Worm (Caenorhabditis elegans) whole organism, late embryonic: ENCODE measurements around the gene F07C6.6.

Experiments
- C38D4.7 ChIP-seq: fragments of 200-800 bp; sonication (Bioruptor generic); optimal IDR thresholded peaks from 2 replicates; lab custom pipeline; 2018; ENCODE audit warnings: mild to moderate bottlenecking, missing genetic modification characterization, moderate library complexity, missing compliant biosample characterization
- K02D7.2 ChIP-seq: sonication (generic microtip); optimal IDR thresholded peaks from 2 replicates; lab custom pipeline; 2017; ENCODE audit warnings: mild to moderate bottlenecking, missing genetic modification characterization, missing compliant biosample characterization
- ama-1 ChIP-seq: fragments of 150-350 bp; optimal IDR thresholded peaks from 2 replicates; lab custom pipeline; 2014
- ceh-18 ChIP-seq: sonication (generic microtip); optimal IDR thresholded peaks from 2 replicates; lab custom pipeline; 2016; ENCODE audit warnings: missing genetic modification characterization, missing compliant biosample characterization
- ceh-19 ChIP-seq: fragments of 200-800 bp; sonication (Bioruptor generic); optimal IDR thresholded peaks from 2 replicates; lab custom pipeline; 2018; ENCODE audit warnings: mild to moderate bottlenecking, missing genetic modification characterization, missing compliant biosample characterization
- ceh-2 ChIP-seq: sonication (generic microtip); optimal IDR thresholded peaks from 2 replicates; lab custom pipeline; 2016; ENCODE audit warnings: missing genotype, missing genetic modification characterization, missing compliant biosample characterization
- ceh-22 ChIP-seq: sonication (generic microtip); optimal IDR thresholded peaks from 2 replicates; lab custom pipeline; 2017; ENCODE audit warnings: missing biosample characterization, missing genetic modification characterization
- ceh-24 ChIP-seq: sonication (generic microtip); optimal IDR thresholded peaks from 2 replicates; lab custom pipeline; 2016; ENCODE audit warnings: mild to moderate bottlenecking, missing genetic modification characterization, missing compliant biosample characterization
- ceh-34 ChIP-seq: sonication (generic microtip); optimal IDR thresholded peaks from 2 replicates; lab custom pipeline; 2016; ENCODE audit warnings: mild to moderate bottlenecking, missing genetic modification characterization, missing compliant biosample characterization
- ceh-45 ChIP-seq: fragments of 200-800 bp; sonication (Bioruptor generic); IDR thresholded peaks from 2 replicates; pipeline ENCODE4 v1.3.6; 2022; ENCODE audit warnings: missing genetic modification reagents, missing genetic modification characterization, missing compliant biosample characterization
- ceh-48 ChIP-seq: sonication (generic microtip); optimal IDR thresholded peaks from 2 replicates; lab custom pipeline; 2016; ENCODE audit warnings: missing genetic modification characterization, inconsistent platforms, missing compliant biosample characterization
- ceh-9 ChIP-seq: sonication (generic microtip); optimal IDR thresholded peaks from 2 replicates; lab custom pipeline; 2016; ENCODE audit warnings: mild to moderate bottlenecking, missing genetic modification characterization, inconsistent platforms, missing compliant biosample characterization
- dve-1 ChIP-seq: sonication (generic microtip); optimal IDR thresholded peaks from 2 replicates; lab custom pipeline; 2017; ENCODE audit warnings: antibody characterized with exemption, mild to moderate bottlenecking, missing genetic modification characterization, missing compliant biosample characterization
- elt-4 ChIP-seq: sonication (generic microtip); optimal IDR thresholded peaks from 2 replicates; lab custom pipeline; 2016; ENCODE audit warnings: missing genetic modification characterization, missing compliant biosample characterization
- ets-4 ChIP-seq: sonication (generic microtip); optimal IDR thresholded peaks from 2 replicates; lab custom pipeline; 2016; ENCODE audit warnings: missing genetic modification characterization, missing compliant biosample characterization
- gmeb-2 ChIP-seq: sonication (generic microtip); optimal IDR thresholded peaks from 2 replicates; lab custom pipeline; 2016; ENCODE audit warnings: missing genetic modification characterization, inconsistent platforms, missing compliant biosample characterization
- hlh-15 ChIP-seq: sonication (generic microtip); optimal IDR thresholded peaks from 2 replicates; lab custom pipeline; 2016; ENCODE audit warnings: missing genetic modification characterization, missing compliant biosample characterization
- hlh-6 ChIP-seq: sonication (generic microtip); optimal IDR thresholded peaks from 2 replicates; lab custom pipeline; 2016; ENCODE audit warnings: missing genotype, missing genetic modification characterization, missing compliant biosample characterization
- hlh-8 ChIP-seq: sonication (generic microtip); optimal IDR thresholded peaks from 2 replicates; lab custom pipeline; 2016; ENCODE audit warnings: missing genotype, missing genetic modification characterization, missing compliant biosample characterization
- lin-11 ChIP-seq: fragments of 200-800 bp; sonication (Bioruptor generic); optimal IDR thresholded peaks from 2 replicates; lab custom pipeline; 2018; ENCODE audit warnings: mild to moderate bottlenecking, missing genetic modification characterization, missing compliant biosample characterization
- madf-2 ChIP-seq: sonication (generic microtip); optimal IDR thresholded peaks from 2 replicates; lab custom pipeline; 2017; ENCODE audit warnings: missing genetic modification characterization, missing compliant biosample characterization
- mec-3 ChIP-seq: sonication (generic microtip); optimal IDR thresholded peaks from 2 replicates; lab custom pipeline; 2016; ENCODE audit warnings: borderline replicate concordance, missing genetic modification characterization, missing compliant biosample characterization
- npax-4 ChIP-seq: sonication (generic microtip); optimal IDR thresholded peaks from 2 replicates; lab custom pipeline; 2016; ENCODE audit warnings: missing genetic modification characterization, missing compliant biosample characterization
- odd-2 ChIP-seq: sonication (generic microtip); optimal IDR thresholded peaks from 2 replicates; lab custom pipeline; 2017; ENCODE audit warnings: antibody characterized with exemption, mild to moderate bottlenecking, missing genetic modification characterization, missing compliant biosample characterization
- pag-3 ChIP-seq: sonication (generic microtip); optimal IDR thresholded peaks from 2 replicates; lab custom pipeline; 2016; ENCODE audit warnings: missing compliant biosample characterization, missing genetic modification characterization, borderline replicate concordance
- pat-9 ChIP-seq: fragments of 200-800 bp; sonication (Bioruptor generic); optimal IDR thresholded peaks from 2 replicates; lab custom pipeline; 2018; ENCODE audit warnings: mild to moderate bottlenecking, missing genetic modification characterization, moderate library complexity, missing compliant biosample characterization
- pax-1 ChIP-seq: fragments of 150-350 bp; optimal IDR thresholded peaks from 2 replicates; lab custom pipeline; 2014; ENCODE audit warnings: missing biosample characterization, missing genetic modification characterization
- pha-2 ChIP-seq: sonication (generic microtip); optimal IDR thresholded peaks from 2 replicates; lab custom pipeline; 2017; ENCODE audit warnings: mild to moderate bottlenecking, missing genetic modification characterization, missing compliant biosample characterization
- pqm-1 ChIP-seq: sonication (generic microtip); optimal IDR thresholded peaks from 2 replicates; lab custom pipeline; 2016; ENCODE audit warnings: missing genetic modification characterization, missing compliant biosample characterization
- rnt-1 ChIP-seq: sonication (generic microtip); optimal IDR thresholded peaks from 2 replicates; lab custom pipeline; 2016; ENCODE audit warnings: missing genetic modification characterization, missing compliant biosample characterization
- sox-4 ChIP-seq: sonication (generic microtip); optimal IDR thresholded peaks from 2 replicates; lab custom pipeline; 2017; ENCODE audit warnings: mild to moderate bottlenecking, missing genetic modification characterization, inconsistent platforms, missing compliant biosample characterization
- syd-9 ChIP-seq: sonication (generic microtip); optimal IDR thresholded peaks from 2 replicates; lab custom pipeline; 2016; ENCODE audit warnings: mild to moderate bottlenecking, missing genetic modification characterization, moderate library complexity, missing compliant biosample characterization
- tbx-7 ChIP-seq: sonication (generic microtip); optimal IDR thresholded peaks from 2 replicates; lab custom pipeline; 2016; ENCODE audit warnings: missing genotype, missing genetic modification characterization, missing compliant biosample characterization
- unc-3 ChIP-seq, 2 experiments: fragments of 200-800 bp in 1 of 2; sonication (Bioruptor generic) in 1 of 2; sonication (generic microtip) in 1 of 2; conservative IDR thresholded peaks in 1 of 2; optimal IDR thresholded peaks in 1 of 2; 2 replicates each; pipeline versions ENCODE4 v1.3.6 to Lab custom; 2016 to 2022; ENCODE audit warnings: missing compliant biosample characterization in 2 of 2, missing genetic modification characterization in 2 of 2, missing genetic modification reagents in 1 of 2
- unc-55 ChIP-seq: sonication (generic microtip); optimal IDR thresholded peaks from 2 replicates; lab custom pipeline; 2017; ENCODE audit warnings: missing biosample characterization, missing genetic modification reagents, missing genetic modification characterization

Gene F07C6.6

DNA sequence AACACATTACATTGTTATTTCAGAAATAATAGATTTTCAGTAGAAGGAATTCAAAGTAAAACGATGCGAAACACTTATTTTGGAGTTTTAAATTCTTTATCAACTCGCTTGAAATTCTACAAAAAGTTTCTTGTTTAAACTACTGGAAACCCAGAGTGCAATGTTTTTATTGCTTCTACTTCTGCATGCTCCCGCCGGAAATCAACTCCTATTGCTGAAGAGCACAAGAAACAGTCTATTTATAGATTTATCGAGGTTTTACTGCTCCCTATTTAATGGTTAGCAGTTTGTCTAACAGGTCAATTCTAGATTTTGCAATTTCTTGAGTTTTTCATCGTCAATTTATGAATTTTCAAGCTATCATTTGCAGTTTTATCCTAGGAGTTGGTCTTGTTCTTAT is at the start of gene F07C6.6:
F07C6.6 (plus strand) TSS at position 301 of the 400 bp plus-strand sequence.
- TF ChIP-seq ceh-34 (no peak), pat-9 (no peak), ceh-45 (no peak), rnt-1 (tag; lab: Kevin White, UChicago) (no peak), pax-1 (tag; lab: Kevin White, UChicago) (no peak), unc-3 (GFP tag; conservative IDR thresholded peaks at IDR 0.05; lab: Robert Waterston, UW) (no peak), unc-3 (tag; optimal IDR thresholded peaks at IDR 0.05; lab: Kevin White, UChicago) (no peak), unc-55 (GFP tag; lab: Kevin White, UChicago) (no peak), ceh-48 (tag; lab: Kevin White, UChicago) (no peak), ceh-18 (no peak), lin-11 (tag; lab: Kevin White, UChicago) (no peak), odd-2 (tag; lab: Kevin White, UChicago) (no peak), elt-4 (tag; lab: Kevin White, UChicago) (no peak), syd-9 (tag; lab: Kevin White, UChicago) (no peak), ceh-9 (tag; lab: Kevin White, UChicago) (no peak), npax-4 (tag; lab: Kevin White, UChicago) (no peak), sox-4 (tag; lab: Kevin White, UChicago) (no peak), ceh-2 (tag; lab: Kevin White, UChicago) (no peak), mec-3 (no peak)

DNA sequence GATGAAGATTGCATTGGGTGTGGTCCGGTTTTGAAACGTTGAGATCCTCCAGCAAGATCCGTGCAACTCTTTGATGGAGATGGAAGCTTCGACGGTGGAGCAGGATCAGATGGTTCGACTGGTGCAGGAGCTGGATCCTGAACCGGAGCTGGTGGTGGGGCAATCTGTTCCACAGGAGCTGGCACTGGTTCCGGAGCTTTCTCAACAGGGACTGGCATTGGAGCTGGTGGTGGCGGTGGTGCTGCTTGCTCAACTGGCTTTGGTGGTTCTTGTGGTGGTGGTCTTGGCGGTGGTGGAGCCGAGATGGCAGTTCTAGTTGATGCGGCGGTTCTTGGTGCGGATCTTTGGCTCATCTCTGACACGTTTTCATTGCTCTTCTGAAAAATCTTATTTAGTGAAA is 48.9 kb upstream of the F07C6.6 start:
- TF ChIP-seq ama-1 (no peak), madf-2 (tag; lab: Kevin White, UChicago) (no peak), dve-1 (tag; lab: Kevin White, UChicago) (no peak), sox-4 (tag; lab: Kevin White, UChicago) (no peak)

DNA sequence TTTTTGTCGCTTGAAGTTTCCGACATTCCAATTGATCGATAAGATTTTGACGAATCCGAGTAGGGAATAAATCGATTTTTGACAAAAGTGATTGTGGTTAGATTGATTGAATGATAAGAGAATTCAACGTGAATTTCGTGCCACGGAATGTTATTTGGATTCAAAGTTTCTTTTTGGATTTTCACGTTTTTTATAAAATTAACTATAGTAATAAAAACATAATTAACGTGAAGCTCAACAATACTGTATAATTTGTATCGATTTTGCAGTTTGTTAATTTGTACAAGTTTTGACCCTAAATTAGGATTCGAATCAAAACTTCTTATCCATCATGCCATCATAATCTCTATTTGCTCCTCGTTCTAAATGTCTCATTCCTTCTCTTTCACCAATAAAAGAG is 47.9 kb upstream of the F07C6.6 start, which contains the start of gene C36H8.1:
C36H8.1 (minus strand) TSS at position 101 of the 400 bp plus-strand sequence.
- TF ChIP-seq hlh-15, result no peak
- no peak for TF ChIP-seq pha-2 (tag; lab: Kevin White, UChicago)
- no peak for TF ChIP-seq K02D7.2 (tag; lab: Kevin White, UChicago)
- TF ChIP-seq unc-55 (GFP tag; lab: Kevin White, UChicago), result no peak

DNA sequence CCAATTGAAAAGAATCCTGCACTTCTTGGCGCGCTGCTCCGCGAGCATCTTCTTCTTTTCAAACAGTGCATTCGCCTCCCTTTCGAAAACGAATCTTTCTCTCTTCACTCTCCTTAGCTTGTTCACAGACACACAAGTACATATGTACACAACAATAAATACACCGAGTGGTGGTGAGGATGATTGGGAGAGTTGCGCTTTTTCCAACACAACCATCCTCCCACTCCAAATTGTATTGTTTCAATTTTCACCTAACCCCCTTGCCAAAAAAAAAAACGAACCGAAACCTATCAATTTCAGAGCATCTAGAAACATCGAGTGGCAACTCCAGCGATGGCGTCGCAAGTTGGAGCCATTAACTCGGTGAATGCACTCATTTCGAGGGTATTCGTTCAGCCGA is 46.3 kb upstream of the F07C6.6 start, which contains the start of gene inx-6:
inx-6 (plus strand) TSS at position 301 of the 400 bp plus-strand sequence.
- TF ChIP-seq ceh-22 (tag; lab: Kevin White, UChicago) (no peak), ceh-19 (GFP tag; lab: Kevin White, UChicago) (no peak), ceh-24 (tag; lab: Kevin White, UChicago) (no peak), gmeb-2 (tag; lab: Kevin White, UChicago) (no peak), ceh-2 (tag; lab: Kevin White, UChicago) (no peak), hlh-8 (no peak), pha-2 (tag; lab: Kevin White, UChicago) (no peak), pat-9 (no peak)

DNA sequence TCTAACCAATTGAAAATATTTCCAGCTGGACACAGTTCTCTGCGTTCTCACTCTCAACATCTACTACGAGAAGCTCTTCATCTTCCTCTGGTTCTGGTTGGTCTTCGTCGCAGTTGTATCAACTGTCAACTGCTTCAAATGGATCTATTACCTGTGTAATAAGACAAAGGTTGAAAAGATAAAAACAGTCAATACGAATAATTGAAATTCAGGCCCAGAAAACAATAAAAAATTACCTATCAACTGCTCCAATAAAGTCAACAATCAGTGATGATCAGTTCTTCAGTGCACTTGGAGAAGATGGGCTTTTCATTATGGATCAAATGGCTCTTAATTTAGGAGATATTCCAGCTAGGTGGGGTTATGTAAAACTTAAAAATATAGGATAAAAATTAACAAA is 43.8 kb upstream of the F07C6.6 start:
- TF ChIP-seq hlh-6 (tag; lab: Kevin White, UChicago) (no peak), pax-1 (tag; lab: Kevin White, UChicago) (no peak), elt-4 (tag; lab: Kevin White, UChicago) (no peak), ets-4 (tag; lab: Kevin White, UChicago) (no peak), ceh-19 (GFP tag; lab: Kevin White, UChicago) (no peak), C38D4.7 (GFP tag; lab: Kevin White, UChicago) (no peak), pqm-1 (tag; lab: Kevin White, UChicago) (no peak), tbx-7 (tag; lab: Kevin White, UChicago) (no peak), pag-3 (tag; lab: Kevin White, UChicago) (no peak)
